Worm (Caenorhabditis elegans): ENCODE data around the gene clec-135.

The clec-135 gene

DNA sequence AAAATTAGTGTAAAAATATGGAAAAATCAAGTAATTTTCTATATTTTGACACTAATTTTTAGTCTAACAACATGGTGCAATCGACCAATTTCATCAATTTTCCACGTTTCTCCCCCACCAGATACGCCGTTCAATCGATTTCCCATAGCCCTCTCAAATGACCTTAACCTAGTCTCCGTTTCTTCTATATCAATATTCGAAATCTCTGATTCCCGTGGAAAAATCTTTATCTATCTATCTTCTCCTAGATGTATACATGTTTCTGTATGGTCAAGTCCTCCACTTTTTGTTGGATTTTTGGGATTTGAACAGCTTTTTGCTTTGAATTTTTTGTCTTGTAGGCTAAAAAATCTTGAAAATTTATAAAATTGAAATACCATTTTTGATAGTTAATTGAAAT lies 35.6 kb upstream of the clec-135 start:
- TF ChIP-seq ceh-18 (tag; optimal IDR thresholded peaks at IDR 0.05): no peak
- TF ChIP-seq unc-42 (tag; optimal IDR thresholded peaks at IDR 0.05): no peak
- no peak for TF ChIP-seq pros-1 (tag; optimal IDR thresholded peaks at IDR 0.05)
- no peak for TF ChIP-seq che-1 (tag; optimal IDR thresholded peaks at IDR 0.05)
- TF ChIP-seq pha-4 (tag; optimal IDR thresholded peaks at IDR 0.05): no peak
- TF ChIP-seq nhr-232 (tag; optimal IDR thresholded peaks at IDR 0.05): no peak
- TF ChIP-seq tbx-7 (tag; optimal IDR thresholded peaks at IDR 0.05): no peak
- no peak for TF ChIP-seq hlh-13 (GFP tag; optimal IDR thresholded peaks at IDR 0.05)
- TF ChIP-seq C08G9.2 (tag; optimal IDR thresholded peaks at IDR 0.05): no peak
- no peak for TF ChIP-seq nhr-11 (tag; optimal IDR thresholded peaks at IDR 0.05)
- no peak for TF ChIP-seq pat-9 (tag; optimal IDR thresholded peaks at IDR 0.05)
- no peak for TF ChIP-seq unc-55 (GFP tag; optimal IDR thresholded peaks at IDR 0.05)
- TF ChIP-seq ama-1 (optimal IDR thresholded peaks at IDR 0.05): no peak
- no peak for TF ChIP-seq hlh-30 (tag; optimal IDR thresholded peaks at IDR 0.05; ENCODE audit: insufficient read depth)
- no peak for TF ChIP-seq ceh-45 (GFP tag; IDR thresholded peaks at IDR 0.05)
- TF ChIP-seq nfya-1 (tag; optimal IDR thresholded peaks at IDR 0.05): no peak
- TF ChIP-seq unc-86 (tag; optimal IDR thresholded peaks at IDR 0.05): no peak
- TF ChIP-seq mec-3 (tag; optimal IDR thresholded peaks at IDR 0.05; ENCODE audit: borderline replicate concordance): no peak
- TF ChIP-seq ceh-22 (tag; optimal IDR thresholded peaks at IDR 0.05): no peak
- no peak for TF ChIP-seq F13H6.1 (tag; optimal IDR thresholded peaks at IDR 0.05)

DNA sequence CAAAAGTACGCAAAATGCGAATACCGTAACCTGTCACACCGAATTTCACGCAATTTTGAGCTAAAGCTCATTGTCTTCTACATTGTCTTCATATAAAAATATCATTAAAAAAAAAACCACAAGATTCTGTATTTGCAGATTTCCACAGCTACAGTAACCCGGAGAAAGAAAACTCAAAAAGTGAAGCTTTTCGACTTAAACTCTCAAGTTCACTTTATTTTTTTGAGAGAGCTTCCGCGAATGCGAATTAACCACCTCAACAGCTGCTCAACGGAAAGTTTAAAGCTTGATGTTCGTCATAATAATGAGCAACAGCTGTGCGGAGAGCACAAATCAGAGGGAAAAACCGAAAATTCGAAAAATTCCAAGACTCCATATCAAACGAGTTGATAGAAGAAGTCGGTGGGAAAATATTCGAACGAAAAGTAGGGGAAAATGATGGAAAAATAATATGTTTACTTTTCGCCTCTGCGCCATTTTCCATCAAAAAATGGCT lies 34.5 kb upstream of the clec-135 start:
- no peak for TF ChIP-seq mec-3 (tag; optimal IDR thresholded peaks at IDR 0.05; ENCODE audit: borderline replicate concordance)
- no peak for TF ChIP-seq K02D7.2 (tag; optimal IDR thresholded peaks at IDR 0.05)
- no peak for TF ChIP-seq C08G9.2 (tag; optimal IDR thresholded peaks at IDR 0.05)
- TF ChIP-seq T23F11.4 (GFP tag; optimal IDR thresholded peaks at IDR 0.05): no peak
- no peak for TF ChIP-seq fkh-10 (GFP tag; optimal IDR thresholded peaks at IDR 0.05)
- no peak for TF ChIP-seq syd-9 (tag; optimal IDR thresholded peaks at IDR 0.05)
- TF ChIP-seq pros-1 (tag; optimal IDR thresholded peaks at IDR 0.05): no peak
- no peak for TF ChIP-seq F13H6.1 (tag; optimal IDR thresholded peaks at IDR 0.05)
- TF ChIP-seq ceh-48 (tag; optimal IDR thresholded peaks at IDR 0.05): no peak
- TF ChIP-seq ceh-31 (tag; optimal IDR thresholded peaks at IDR 0.05): no peak
- no peak for TF ChIP-seq ceh-24 (tag; optimal IDR thresholded peaks at IDR 0.05)
- no peak for TF ChIP-seq unc-42 (tag; optimal IDR thresholded peaks at IDR 0.05)
- no peak for TF ChIP-seq unc-86 (tag; optimal IDR thresholded peaks at IDR 0.05)
- TF ChIP-seq sox-4 (tag; optimal IDR thresholded peaks at IDR 0.05): no peak
- no peak for TF ChIP-seq pqm-1 (tag; optimal IDR thresholded peaks at IDR 0.05)
- TF ChIP-seq ceh-9 (tag; optimal IDR thresholded peaks at IDR 0.05): no peak
- no peak for TF ChIP-seq dmd-4 (tag; optimal IDR thresholded peaks at IDR 0.05; ENCODE audit: borderline replicate concordance)
- no peak for TF ChIP-seq pat-9 (tag; optimal IDR thresholded peaks at IDR 0.05)
- no peak for TF ChIP-seq tbx-2 (tag; optimal IDR thresholded peaks at IDR 0.05)

DNA sequence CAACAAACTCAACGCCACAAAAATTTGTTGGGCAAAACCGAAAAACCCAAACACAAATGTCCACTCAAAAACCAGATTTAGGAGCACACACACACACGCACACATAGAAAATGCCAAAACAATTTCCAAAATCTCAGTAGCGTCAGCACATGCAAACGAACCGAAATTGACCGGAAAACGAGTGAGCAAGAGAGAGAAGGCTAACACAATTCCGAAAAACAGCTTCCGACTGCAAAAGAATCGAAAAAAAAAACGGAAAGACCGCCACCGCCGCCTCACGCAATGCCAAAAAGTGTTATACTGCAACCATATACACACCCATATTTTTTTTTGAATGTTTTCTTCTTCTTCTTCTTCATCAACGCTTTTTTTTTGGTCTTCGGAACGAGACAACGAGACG lies 33.2 kb upstream of the clec-135 start:
- TF ChIP-seq ceh-22 (tag; optimal IDR thresholded peaks at IDR 0.05): no peak
- peak; percentile 79 for TF ChIP-seq unc-42 (tag; optimal IDR thresholded peaks at IDR 0.05)
- TF ChIP-seq sox-2 (GFP tag; IDR thresholded peaks at IDR 0.05): no peak

DNA sequence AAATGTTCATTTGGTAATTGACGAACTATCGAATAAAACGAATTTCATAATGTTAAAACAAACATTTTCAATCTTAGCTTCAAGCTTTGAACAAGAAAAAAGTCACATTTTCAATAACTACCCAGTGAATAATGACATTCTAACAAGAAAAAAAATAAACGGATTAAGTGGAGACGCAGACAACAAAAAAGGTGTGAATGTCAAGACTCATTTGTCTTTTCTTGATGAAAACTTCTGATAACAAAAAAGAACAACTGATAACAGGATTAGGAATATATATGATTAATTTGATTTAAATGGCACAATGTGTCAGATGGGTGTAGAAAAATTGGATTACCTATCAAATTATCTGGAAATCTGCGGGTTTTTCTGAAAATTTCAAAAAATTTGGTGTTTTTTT lies 30.0 kb upstream of the clec-135 start:
- TF ChIP-seq hlh-6 (tag; optimal IDR thresholded peaks at IDR 0.05) (no peak), elt-2 (tag; optimal IDR thresholded peaks at IDR 0.05) (peak; percentile 50)

DNA sequence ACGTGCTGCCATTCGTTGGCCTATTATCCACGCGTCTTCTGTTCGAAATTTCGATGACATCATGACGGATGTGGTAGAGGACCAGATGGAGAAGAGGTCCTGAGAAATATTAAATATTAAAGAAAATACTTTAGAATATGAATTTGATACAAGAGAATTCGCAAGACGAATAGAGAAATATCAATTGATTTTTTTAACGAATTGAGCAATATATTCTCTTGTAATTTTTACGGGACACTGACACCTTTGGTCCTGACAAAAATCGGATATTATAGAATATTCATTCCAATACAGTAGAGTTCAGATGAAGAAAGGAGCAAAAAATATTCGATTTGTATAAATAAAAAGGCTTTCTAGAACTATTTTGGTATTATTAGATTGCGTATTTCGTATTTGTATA lies 29.5 kb upstream of the clec-135 start, which contains the start of gene C01F1.6:
Gene C01F1.6 (minus strand): TSS at position 101 of the 400 bp plus-strand sequence.
- no peak for TF ChIP-seq ceh-24 (tag; optimal IDR thresholded peaks at IDR 0.05)
- TF ChIP-seq madf-2 (tag; optimal IDR thresholded peaks at IDR 0.05): no peak
- TF ChIP-seq gmeb-2 (tag; optimal IDR thresholded peaks at IDR 0.05): no peak
- no peak for TF ChIP-seq ref-2 (tag; optimal IDR thresholded peaks at IDR 0.05)
- no peak for TF ChIP-seq pha-4 (tag; optimal IDR thresholded peaks at IDR 0.05)
- no peak for TF ChIP-seq unc-42 (tag; optimal IDR thresholded peaks at IDR 0.05)
- TF ChIP-seq syd-9 (tag; optimal IDR thresholded peaks at IDR 0.05): no peak
- TF ChIP-seq tbx-7 (tag; optimal IDR thresholded peaks at IDR 0.05): no peak
- no peak for TF ChIP-seq pag-3 (tag; optimal IDR thresholded peaks at IDR 0.05; ENCODE audit: borderline replicate concordance)
- TF ChIP-seq tbx-2 (tag; optimal IDR thresholded peaks at IDR 0.05): no peak
- no peak for TF ChIP-seq nfya-1 (tag; optimal IDR thresholded peaks at IDR 0.05)
- no peak for TF ChIP-seq fkh-10 (GFP tag; optimal IDR thresholded peaks at IDR 0.05)
- TF ChIP-seq ceh-48 (tag; optimal IDR thresholded peaks at IDR 0.05): no peak
- no peak for TF ChIP-seq pros-1 (tag; optimal IDR thresholded peaks at IDR 0.05)
